Worm (Caenorhabditis elegans) whole organism, young adult: ENCODE measurements around the gene C50C3.5.

Experiments used
- B0019.2 ChIP-seq: fragments of 200-800 bp; sonication (Bioruptor generic); conservative IDR thresholded peaks from 2 replicates; pipeline ENCODE4 v1.3.6; 2022; ENCODE audit warnings: missing genetic modification reagents, missing genetic modification characterization, missing compliant biosample characterization
- B0336.3 ChIP-seq: fragments of 200-800 bp; sonication (Bioruptor generic); IDR thresholded peaks from 2 replicates; pipeline ENCODE4 v1.3.6; 2022; ENCODE audit warnings: missing genetic modification characterization, missing compliant biosample characterization
- C17E4.6 ChIP-seq: fragments of 200-800 bp; sonication (Bioruptor generic); IDR thresholded peaks from 2 replicates; pipeline ENCODE4 v1.3.6; 2022; ENCODE audit warnings: missing genetic modification reagents, missing genetic modification characterization, missing compliant biosample characterization
- F23B12.7 ChIP-seq: sonication (generic microtip); optimal IDR thresholded peaks from 2 replicates; lab custom pipeline; 2017; ENCODE audit warnings: missing genetic modification characterization, mild to moderate bottlenecking, missing compliant biosample characterization, antibody characterized with exemption, moderate library complexity; ENCODE audit not compliant: insufficient read depth
- F33H1.4 ChIP-seq: fragments of 200-800 bp; sonication (Bioruptor generic); IDR thresholded peaks from 2 replicates; pipeline ENCODE4 v1.3.6; 2022; ENCODE audit warnings: missing genetic modification reagents, missing genetic modification characterization, missing compliant biosample characterization
- F49E8.2 ChIP-seq: sonication (generic microtip); optimal IDR thresholded peaks from 3 replicates; lab custom pipeline; 2017; ENCODE audit warnings: missing genetic modification characterization, mild to moderate bottlenecking, missing compliant biosample characterization, antibody characterized with exemption, moderate library complexity; ENCODE audit not compliant: insufficient read depth
- F55B11.4 ChIP-seq: sonication (generic microtip); optimal IDR thresholded peaks from 2 replicates; lab custom pipeline; 2016; ENCODE audit warnings: missing compliant biosample characterization, missing genetic modification characterization, borderline replicate concordance; ENCODE audit not compliant: insufficient read depth
- K11D2.4 ChIP-seq: fragments of 200-800 bp; sonication (Bioruptor generic); IDR thresholded peaks from 2 replicates; pipeline ENCODE4 v1.3.6; 2022; ENCODE audit warnings: missing genetic modification reagents, missing genetic modification characterization, missing compliant biosample characterization
- T07F8.4 ChIP-seq: sonication (generic microtip); optimal IDR thresholded peaks from 2 replicates; lab custom pipeline; 2016; ENCODE audit warnings: mild to moderate bottlenecking, missing genetic modification characterization, moderate library complexity, missing compliant biosample characterization
- ZK185.1 ChIP-seq: sonication (generic microtip); optimal IDR thresholded peaks from 2 replicates; lab custom pipeline; 2016; ENCODE audit warnings: mild to moderate bottlenecking, missing genetic modification characterization, missing compliant biosample characterization; ENCODE audit not compliant: poor library complexity, severe bottlenecking
- aptf-3 ChIP-seq: fragments of 200-800 bp; sonication (Bioruptor generic); IDR thresholded peaks from 2 replicates; pipeline ENCODE4 v1.3.6; 2022; ENCODE audit warnings: missing genetic modification characterization, missing compliant biosample characterization
- atf-7 ChIP-seq: sonication (generic microtip); optimal IDR thresholded peaks from 2 replicates; lab custom pipeline; 2017; ENCODE audit warnings: mild to moderate bottlenecking, missing genetic modification characterization, missing compliant biosample characterization
- attf-3 ChIP-seq: fragments of 200-800 bp; sonication (Bioruptor generic); conservative IDR thresholded peaks from 2 replicates; pipeline ENCODE4 v1.3.6; 2022; ENCODE audit warnings: missing genetic modification reagents, missing genetic modification characterization, missing compliant biosample characterization
- attf-5 ChIP-seq: fragments of 200-800 bp; sonication (Bioruptor generic); optimal IDR thresholded peaks from 2 replicates; lab custom pipeline; 2018; ENCODE audit warnings: mild to moderate bottlenecking, missing genetic modification characterization, missing compliant biosample characterization
- cebp-1 ChIP-seq, 2 experiments: fragments of 200-800 bp in 1 of 2; sonication (Bioruptor generic) in 1 of 2; sonication (generic microtip) in 1 of 2; IDR thresholded peaks in 1 of 2; optimal IDR thresholded peaks in 1 of 2; 2 replicates each; pipeline versions ENCODE4 v1.3.6 to Lab custom; 2017 to 2022; ENCODE audit warnings: missing compliant biosample characterization in 2 of 2, missing genetic modification characterization in 2 of 2, mild to moderate bottlenecking in 1 of 2, missing genetic modification reagents in 1 of 2, moderate library complexity in 1 of 2
- ceh-91 ChIP-seq: fragments of 200-800 bp; sonication (Bioruptor generic); IDR thresholded peaks from 2 replicates; pipeline ENCODE4 v1.3.6; 2022; ENCODE audit warnings: missing genetic modification reagents, missing genetic modification characterization, missing compliant biosample characterization
- die-1 ChIP-seq: sonication (generic microtip); optimal IDR thresholded peaks from 2 replicates; lab custom pipeline; 2016; ENCODE audit warnings: missing genotype, mild to moderate bottlenecking, missing genetic modification characterization, missing compliant biosample characterization
- dpl-1 ChIP-seq: fragments of 150-350 bp; optimal IDR thresholded peaks from 2 replicates; lab custom pipeline; 2014; ENCODE audit warnings: missing biosample characterization, missing genetic modification reagents, missing genetic modification characterization
- egl-18 ChIP-seq: fragments of 200-800 bp; sonication (Bioruptor generic); IDR thresholded peaks from 2 replicates; pipeline ENCODE4 v1.3.6; 2022; ENCODE audit warnings: missing genetic modification reagents, missing genetic modification characterization, missing compliant biosample characterization
- fkh-3 ChIP-seq: sonication (generic microtip); optimal IDR thresholded peaks from 2 replicates; lab custom pipeline; 2016; ENCODE audit warnings: mild to moderate bottlenecking, missing genetic modification characterization, missing compliant biosample characterization
- gei-17 ChIP-seq: fragments of 200-800 bp; sonication (Bioruptor generic); optimal IDR thresholded peaks from 2 replicates; lab custom pipeline; 2018; ENCODE audit warnings: mild to moderate bottlenecking, missing genetic modification characterization, missing compliant biosample characterization
- hmg-20 ChIP-seq: fragments of 200-800 bp; sonication (Bioruptor generic); IDR thresholded peaks from 2 replicates; pipeline ENCODE4 v1.3.6; 2022; ENCODE audit warnings: missing genetic modification reagents, missing genetic modification characterization, missing compliant biosample characterization
- hsf-1 ChIP-seq: fragments of 200-800 bp; sonication (Bioruptor generic); IDR thresholded peaks from 2 replicates; pipeline ENCODE4 v1.3.6; 2022; ENCODE audit warnings: missing genetic modification reagents, missing genetic modification characterization, missing compliant biosample characterization
- lin-35 ChIP-seq, 3 experiments: fragments of 150-350 bp in 2 of 3; sonication (generic microtip) in 1 of 3; optimal IDR thresholded peaks; 2 replicates each; lab custom pipeline; 2014 to 2018; ENCODE audit warnings: missing biosample characterization in 3 of 3, missing genetic modification characterization in 3 of 3, missing genetic modification reagents in 3 of 3
- lin-40 ChIP-seq: sonication (generic microtip); optimal IDR thresholded peaks from 2 replicates; lab custom pipeline; 2016; ENCODE audit warnings: missing genetic modification characterization, mild to moderate bottlenecking, missing compliant biosample characterization, missing genotype, missing genetic modification reagents
- lir-1 ChIP-seq: fragments of 200-800 bp; sonication (Bioruptor generic); conservative IDR thresholded peaks from 2 replicates; pipeline ENCODE4 v1.3.6; 2022; ENCODE audit warnings: missing genetic modification reagents, missing genetic modification characterization, missing compliant biosample characterization
- lsl-1 ChIP-seq: fragments of 200-800 bp; sonication (Bioruptor generic); optimal IDR thresholded peaks from 2 replicates; lab custom pipeline; 2018; ENCODE audit warnings: mild to moderate bottlenecking, missing genetic modification characterization, moderate library complexity, missing compliant biosample characterization
- lsy-27 ChIP-seq: sonication (generic microtip); optimal IDR thresholded peaks from 2 replicates; lab custom pipeline; 2017; ENCODE audit warnings: missing genetic modification characterization, mild to moderate bottlenecking, missing compliant biosample characterization, antibody characterized with exemption, missing genotype, borderline replicate concordance; ENCODE audit not compliant: insufficient read depth
- mes-4 ChIP-seq: sonication (generic microtip); optimal IDR thresholded peaks from 2 replicates; lab custom pipeline; 2016; ENCODE audit warnings: missing genotype, missing genetic modification characterization, missing compliant biosample characterization
- mxl-1 ChIP-seq: sonication (generic microtip); optimal IDR thresholded peaks from 2 replicates; lab custom pipeline; 2016; ENCODE audit warnings: missing genetic modification characterization, missing compliant biosample characterization
- nfya-2 ChIP-seq: fragments of 200-800 bp; sonication (Bioruptor generic); IDR thresholded peaks from 2 replicates; pipeline ENCODE4 v1.3.6; 2022; ENCODE audit warnings: missing genetic modification reagents, missing genetic modification characterization, missing compliant biosample characterization
- nhr-179 ChIP-seq: sonication (generic microtip); optimal IDR thresholded peaks from 2 replicates; lab custom pipeline; 2016; ENCODE audit warnings: mild to moderate bottlenecking, missing genetic modification characterization, missing compliant biosample characterization
- nhr-80 ChIP-seq: sonication (generic microtip); optimal IDR thresholded peaks from 2 replicates; lab custom pipeline; 2016; ENCODE audit warnings: missing genetic modification characterization, missing compliant biosample characterization
- repo-1 ChIP-seq: sonication (generic microtip); optimal IDR thresholded peaks from 2 replicates; lab custom pipeline; 2017; ENCODE audit warnings: mild to moderate bottlenecking, missing genetic modification characterization, missing compliant biosample characterization
- rpc-1 ChIP-seq, 2 experiments: fragments of 150-350 bp in 1 of 2; sonication (generic microtip) in 1 of 2; optimal IDR thresholded peaks; 2 replicates each; lab custom pipeline; 2014 to 2018; ENCODE audit warnings: missing biosample characterization in 1 of 2, missing genetic modification characterization in 1 of 2, missing genetic modification reagents in 1 of 2, missing genotype in 1 of 2
- sdz-38 ChIP-seq: sonication (generic microtip); optimal IDR thresholded peaks from 2 replicates; lab custom pipeline; 2016; ENCODE audit warnings: missing genotype, missing genetic modification characterization, missing compliant biosample characterization
- snpc-1.3 ChIP-seq: sonication (generic microtip); optimal IDR thresholded peaks from 2 replicates; lab custom pipeline; 2017; ENCODE audit warnings: missing genetic modification characterization, mild to moderate bottlenecking, missing compliant biosample characterization, antibody characterized with exemption, moderate library complexity, missing genotype, missing genetic modification reagents; ENCODE audit not compliant: insufficient read depth
- snpc-3.4 ChIP-seq: sonication (generic microtip); optimal IDR thresholded peaks from 2 replicates; lab custom pipeline; 2017; ENCODE audit warnings: missing genetic modification characterization, mild to moderate bottlenecking, missing compliant biosample characterization, antibody characterized with exemption, moderate library complexity, missing genotype, missing genetic modification reagents
- somi-1 ChIP-seq: fragments of 200-800 bp; sonication (Bioruptor generic); optimal IDR thresholded peaks from 2 replicates; lab custom pipeline; 2018; ENCODE audit warnings: mild to moderate bottlenecking, missing genetic modification characterization, missing compliant biosample characterization
- tlf-1 ChIP-seq: fragments of 200-800 bp; sonication (Bioruptor generic); optimal IDR thresholded peaks from 2 replicates; lab custom pipeline; 2018; ENCODE audit warnings: mild to moderate bottlenecking, missing genetic modification characterization, missing compliant biosample characterization
- unc-130 ChIP-seq: sonication (generic microtip); optimal IDR thresholded peaks from 2 replicates; lab custom pipeline; 2016; ENCODE audit warnings: missing genetic modification reagents, missing genetic modification characterization, missing compliant biosample characterization
- zfh-2 ChIP-seq: fragments of 200-800 bp; sonication (Bioruptor generic); conservative IDR thresholded peaks from 2 replicates; pipeline ENCODE4 v1.3.6; 2022; ENCODE audit warnings: missing genetic modification reagents, missing genetic modification characterization, missing compliant biosample characterization
- ztf-25 ChIP-seq: fragments of 200-800 bp; sonication (Bioruptor generic); IDR thresholded peaks from 2 replicates; pipeline ENCODE4 v1.3.6; 2022; ENCODE audit warnings: missing genetic modification reagents, missing genetic modification characterization, missing compliant biosample characterization
- ztf-26 ChIP-seq: sonication (generic microtip); optimal IDR thresholded peaks from 2 replicates; lab custom pipeline; 2017; ENCODE audit warnings: missing genetic modification characterization, missing compliant biosample characterization
- ztf-28 ChIP-seq: fragments of 200-800 bp; sonication (Bioruptor generic); IDR thresholded peaks from 2 replicates; pipeline ENCODE4 v1.3.6; 2022; ENCODE audit warnings: missing genetic modification reagents, missing genetic modification characterization, missing compliant biosample characterization
- ztf-3 ChIP-seq: fragments of 200-800 bp; sonication (Bioruptor generic); optimal IDR thresholded peaks from 2 replicates; lab custom pipeline; 2018; ENCODE audit warnings: mild to moderate bottlenecking, missing genetic modification characterization, missing compliant biosample characterization

Gene C50C3.5

DNA sequence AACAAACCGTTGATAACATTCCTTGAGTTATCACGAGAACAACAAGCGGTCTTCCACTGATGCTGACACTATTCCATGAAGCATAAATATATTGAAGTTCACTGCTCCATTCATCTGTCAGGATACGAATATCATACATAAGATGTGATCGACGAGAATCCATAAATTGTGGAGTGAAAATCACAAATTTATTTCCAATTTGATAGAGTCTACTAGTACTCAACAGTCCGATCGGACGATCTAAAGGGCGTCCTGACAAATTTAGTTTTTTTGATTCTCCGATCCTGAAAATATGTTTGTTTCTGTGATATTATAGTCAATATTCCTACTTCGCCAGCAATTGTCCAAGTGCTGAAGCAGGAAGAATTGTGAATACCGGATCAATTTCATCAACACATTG lies 36.8 kb upstream of the C50C3.5 start:
- no peak for TF ChIP-seq nhr-179 (tag; lab: Kevin White, UChicago)
- TF ChIP-seq ztf-26 = no peak
- TF ChIP-seq attf-5 (GFP tag; lab: Kevin White, UChicago) = no peak
- TF ChIP-seq B0019.2 (GFP tag; lab: Robert Waterston, UW) = no peak
- no peak for TF ChIP-seq rpc-1 (optimal IDR thresholded peaks at IDR 0.05; lab: Kevin White, UChicago)
- TF ChIP-seq rpc-1 (tag; optimal IDR thresholded peaks at IDR 0.05; lab: Kevin White, UChicago) = no peak
- TF ChIP-seq T07F8.4 (tag; lab: Kevin White, UChicago) = no peak
- no peak for TF ChIP-seq F49E8.2 (tag; lab: Kevin White, UChicago)
- no peak for TF ChIP-seq snpc-1.3 (tag; lab: Kevin White, UChicago)
- no peak for TF ChIP-seq snpc-3.4 (tag; lab: Kevin White, UChicago)
- no peak for TF ChIP-seq hsf-1 (GFP tag; lab: Robert Waterston, UW)
- no peak for TF ChIP-seq dpl-1 (GFP tag; lab: Kevin White, UChicago)
- no peak for TF ChIP-seq nhr-80 (tag; lab: Kevin White, UChicago)
- no peak for TF ChIP-seq mxl-1 (tag; lab: Kevin White, UChicago)
- TF ChIP-seq ceh-91 = no peak
- no peak for TF ChIP-seq repo-1
- TF ChIP-seq atf-7 (tag; lab: Kevin White, UChicago) = no peak
- TF ChIP-seq lin-40 (tag; lab: Kevin White, UChicago) = no peak
- TF ChIP-seq aptf-3 (GFP tag; lab: Robert Waterston, UW) = no peak

DNA sequence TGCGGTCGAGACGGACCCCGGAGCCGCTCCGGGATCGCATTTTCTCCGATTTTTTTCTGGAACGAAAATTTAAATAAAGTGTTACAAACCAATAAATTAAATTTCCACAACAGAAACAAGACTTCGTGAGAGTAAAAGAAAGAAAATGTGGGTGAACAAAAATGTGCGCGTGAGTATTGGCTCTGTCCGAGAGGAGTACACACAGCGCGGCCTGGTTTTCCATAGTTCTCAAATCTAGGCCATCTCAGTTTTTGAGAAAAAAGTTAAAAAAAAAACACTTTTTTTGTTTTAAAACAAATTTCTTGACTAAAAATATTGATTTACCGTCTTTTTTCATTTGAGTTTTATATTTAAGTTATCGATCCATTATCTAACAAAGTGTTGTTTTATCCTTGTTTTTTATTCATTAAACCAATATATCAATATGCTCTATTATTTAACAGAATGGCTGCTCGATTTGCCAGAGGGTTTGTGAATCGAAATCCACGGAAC lies 34.4 kb upstream of the C50C3.5 start, which contains the start of the genes C14B9.8 and mrpl-18:
Gene C14B9.8 (minus strand): TSS at position 56 of the 492 bp plus-strand sequence.
Gene mrpl-18 (plus strand): TSS at position 442 of the 492 bp plus-strand sequence.
- TF ChIP-seq fkh-3 (no peak), ZK185.1 (tag; lab: Kevin White, UChicago) (peak; percentile 82), mxl-1 (tag; lab: Kevin White, UChicago) (no peak), lsy-27 (tag; lab: Kevin White, UChicago) (no peak), lin-40 (tag; lab: Kevin White, UChicago) (peak; percentile 27), egl-18 (GFP tag; lab: Robert Waterston, UW) (no peak), somi-1 (no peak), mes-4 (tag; lab: Kevin White, UChicago) (no peak), zfh-2 (GFP tag; lab: Robert Waterston, UW) (no peak), hmg-20 (no peak), ztf-28 (GFP tag; lab: Robert Waterston, UW) (no peak), lsl-1 (GFP tag; lab: Kevin White, UChicago) (peak; percentile 27), hsf-1 (GFP tag; lab: Robert Waterston, UW) (no peak), ztf-3 (GFP tag; lab: Kevin White, UChicago) (no peak), lir-1 (peak; percentile 55), sdz-38 (tag; lab: Kevin White, UChicago) (no peak), B0019.2 (GFP tag; lab: Robert Waterston, UW) (no peak), F23B12.7 (tag; lab: Kevin White, UChicago) (peak; percentile 16), B0336.3 (no peak), tlf-1 (GFP tag; lab: Kevin White, UChicago) (no peak), unc-130 (GFP tag; lab: Kevin White, UChicago) (peak; percentile 73), F33H1.4 (peak; percentile 55), die-1 (no peak), lin-35 (GFP tag; optimal IDR thresholded peaks at IDR 0.05; lab: Kevin White, UChicago) (no peak), nfya-2 (no peak), gei-17 (no peak), ztf-25 (GFP tag; lab: Robert Waterston, UW) (no peak), F55B11.4 (tag; lab: Kevin White, UChicago) (no peak), attf-3 (GFP tag; lab: Robert Waterston, UW) (peak; percentile 49), cebp-1 (GFP tag; IDR thresholded peaks at IDR 0.05; lab: Robert Waterston, UW) (no peak), cebp-1 (tag; optimal IDR thresholded peaks at IDR 0.05; lab: Kevin White, UChicago) (no peak), C17E4.6 (GFP tag; lab: Robert Waterston, UW) (no peak), K11D2.4 (GFP tag; lab: Robert Waterston, UW) (0 out of 2 replicates have a peak, but pooled peaks have one; percentile 18)
